Worm (Caenorhabditis elegans) whole organism, L4/young adult: ENCODE results near the gene F23F1.10.

Experiments used
- W03F9.2 ChIP-seq: fragments of 150-350 bp; optimal IDR thresholded peaks from 2 replicates; lab custom pipeline; 2014; ENCODE audit warnings: missing biosample characterization, missing genetic modification characterization
- dao-5 ChIP-seq: sonication (generic microtip); optimal IDR thresholded peaks from 2 replicates; lab custom pipeline; 2016; ENCODE audit warnings: missing genotype, missing genetic modification characterization, moderate library complexity, missing compliant biosample characterization
- him-1 ChIP-seq: sonication (generic microtip); optimal IDR thresholded peaks from 2 replicates; lab custom pipeline; 2016; ENCODE audit warnings: missing genotype, missing genetic modification reagents, missing genetic modification characterization, missing compliant biosample characterization

DNA sequence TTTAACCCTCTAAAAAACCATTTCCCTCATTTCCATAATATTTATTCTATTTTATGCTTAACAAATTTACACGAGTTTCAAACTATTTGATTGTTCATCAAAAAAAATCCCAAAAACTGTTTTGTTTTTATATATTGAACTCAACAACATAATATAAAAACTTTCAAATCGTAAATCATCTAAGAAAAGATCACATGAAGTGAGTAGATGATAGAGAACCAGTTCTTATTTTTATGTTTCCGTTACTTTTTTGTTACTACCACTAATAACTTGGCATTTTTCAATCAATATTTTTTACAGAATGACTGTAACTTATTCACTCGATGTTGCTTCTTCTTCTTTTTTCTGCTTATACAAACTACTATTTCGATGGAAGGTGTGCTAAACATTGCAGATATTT, 29.1 kb downstream of the F23F1.10 start, which contains the start of gene best-3:
- TF ChIP-seq him-1 (tag; lab: Kevin White, UChicago) (no peak), W03F9.2 (tag; lab: Kevin White, UChicago) (no peak), dao-5 (tag; lab: Kevin White, UChicago) (no peak)
